Worm (Caenorhabditis elegans) whole organism, L1 larva: ENCODE measurements around the gene twk-8.
A peak's percentile ranks its signal among the peaks of the same experiment; 100 is the strongest.

Experiments
- aha-1 ChIP-seq: fragments of 150-350 bp; optimal IDR thresholded peaks from 2 replicates; lab custom pipeline; 2014; ENCODE audit warnings: missing biosample characterization, missing genetic modification characterization
- aly-2 ChIP-seq: fragments of 150-350 bp; optimal IDR thresholded peaks from 2 replicates; lab custom pipeline; 2014; ENCODE audit warnings: missing biosample characterization, missing genetic modification characterization
- ama-1 ChIP-seq: fragments of 150-350 bp; optimal IDR thresholded peaks from 2 replicates; lab custom pipeline; 2014
- blmp-1 ChIP-seq: fragments of 150-350 bp; optimal IDR thresholded peaks from 2 replicates; lab custom pipeline; 2014; ENCODE audit warnings: missing biosample characterization, missing genetic modification characterization
- ceh-8 ChIP-seq: fragments of 200-800 bp; sonication (Bioruptor generic); optimal IDR thresholded peaks from 2 replicates; lab custom pipeline; 2018; ENCODE audit warnings: mild to moderate bottlenecking, missing genetic modification characterization, moderate library complexity, missing compliant biosample characterization
- ceh-90 ChIP-seq: sonication (generic microtip); optimal IDR thresholded peaks from 2 replicates; lab custom pipeline; 2016; ENCODE audit warnings: missing genetic modification characterization, missing compliant biosample characterization
- dpl-1 ChIP-seq, 3 experiments: fragments of 150-350 bp in 2 of 3; sonication (generic microtip) in 1 of 3; optimal IDR thresholded peaks; 2 replicates each; lab custom pipeline; 2014 to 2017; ENCODE audit warnings: missing biosample characterization in 3 of 3, missing genetic modification characterization in 3 of 3, missing genetic modification reagents in 3 of 3
- efl-3 ChIP-seq: fragments of 200-800 bp; sonication (Bioruptor generic); optimal IDR thresholded peaks from 2 replicates; lab custom pipeline; 2018; ENCODE audit warnings: mild to moderate bottlenecking, missing genetic modification characterization, missing compliant biosample characterization
- egl-13 ChIP-seq: sonication (generic microtip); optimal IDR thresholded peaks from 2 replicates; lab custom pipeline; 2016; ENCODE audit warnings: missing genotype, missing genetic modification reagents, missing genetic modification characterization, missing compliant biosample characterization
- egl-27 ChIP-seq, 2 experiments: fragments of 150-350 bp in 1 of 2; sonication (generic microtip); optimal IDR thresholded peaks; 3 replicates each; lab custom pipeline; 2017 to 2018; ENCODE audit warnings: missing biosample characterization in 2 of 2, missing genetic modification characterization in 2 of 2, missing genetic modification reagents in 2 of 2
- elt-2 ChIP-seq: sonication (generic microtip); optimal IDR thresholded peaks from 2 replicates; lab custom pipeline; 2016; ENCODE audit warnings: missing genetic modification characterization, mild to moderate bottlenecking, inconsistent platforms, missing compliant biosample characterization, missing genetic modification reagents
- elt-3 ChIP-seq, 6 experiments: fragments of 150-350 bp in 1 of 6; sonication (generic microtip); optimal IDR thresholded peaks; 2 replicates each; lab custom pipeline; 2017 to 2018; ENCODE audit warnings: missing biosample characterization in 6 of 6, missing genetic modification characterization in 6 of 6, inconsistent platforms in 1 of 6
- ets-5 ChIP-seq: fragments of 200-800 bp; sonication (Bioruptor generic); IDR thresholded peaks from 2 replicates; pipeline ENCODE4 v1.3.6; 2022; ENCODE audit warnings: missing genetic modification characterization, missing compliant biosample characterization
- fkh-10 ChIP-seq: sonication (generic microtip); optimal IDR thresholded peaks from 2 replicates; lab custom pipeline; 2017; ENCODE audit warnings: missing biosample characterization, missing genetic modification reagents, missing genetic modification characterization
- fkh-4 ChIP-seq: sonication (generic microtip); optimal IDR thresholded peaks from 2 replicates; lab custom pipeline; 2016; ENCODE audit warnings: missing compliant biosample characterization, missing genetic modification characterization, borderline replicate concordance
- fkh-8 ChIP-seq: sonication (generic microtip); optimal IDR thresholded peaks from 2 replicates; lab custom pipeline; 2016; ENCODE audit warnings: mild to moderate bottlenecking, missing genetic modification characterization, missing compliant biosample characterization
- fos-1 ChIP-seq: fragments of 150-350 bp; optimal IDR thresholded peaks from 2 replicates; lab custom pipeline; 2014; ENCODE audit warnings: missing biosample characterization, missing genetic modification characterization
- hlh-17 ChIP-seq: fragments of 200-800 bp; sonication (Bioruptor generic); optimal IDR thresholded peaks from 2 replicates; lab custom pipeline; 2018; ENCODE audit warnings: missing genetic modification characterization, mild to moderate bottlenecking, missing compliant biosample characterization, moderate library complexity, borderline replicate concordance
- hlh-4 ChIP-seq: sonication (generic microtip); optimal IDR thresholded peaks from 2 replicates; lab custom pipeline; 2016; ENCODE audit warnings: mild to moderate bottlenecking, missing genetic modification characterization, missing compliant biosample characterization
- irx-1 ChIP-seq: sonication (generic microtip); optimal IDR thresholded peaks from 2 replicates; lab custom pipeline; 2016; ENCODE audit warnings: missing genetic modification characterization, missing compliant biosample characterization
- isw-1 ChIP-seq: fragments of 200-800 bp; sonication (Bioruptor generic); IDR thresholded peaks from 2 replicates; pipeline ENCODE4 v1.3.6; 2022; ENCODE audit warnings: missing genetic modification characterization, missing compliant biosample characterization
- jun-1 ChIP-seq: fragments of 150-350 bp; optimal IDR thresholded peaks from 2 replicates; lab custom pipeline; 2014; ENCODE audit warnings: missing biosample characterization, missing genetic modification reagents, missing genetic modification characterization
- lin-13 ChIP-seq: fragments of 150-350 bp; optimal IDR thresholded peaks from 2 replicates; lab custom pipeline; 2014; ENCODE audit warnings: missing biosample characterization, missing genetic modification reagents, missing genetic modification characterization
- lin-14 ChIP-seq: fragments of 200-800 bp; sonication (Bioruptor generic); optimal IDR thresholded peaks from 2 replicates; lab custom pipeline; 2018; ENCODE audit warnings: mild to moderate bottlenecking, missing genetic modification characterization, moderate library complexity, missing compliant biosample characterization
- lin-39 ChIP-seq: fragments of 150-350 bp; optimal IDR thresholded peaks from 2 replicates; lab custom pipeline; 2014; ENCODE audit warnings: missing biosample characterization, missing genetic modification reagents, missing genetic modification characterization
- lsy-2 ChIP-seq, 2 experiments: fragments of 150-350 bp; optimal IDR thresholded peaks; 2 replicates each; lab custom pipeline; 2014; ENCODE audit warnings: missing biosample characterization in 2 of 2, missing genetic modification characterization in 2 of 2
- mab-9 ChIP-seq: fragments of 200-800 bp; sonication (Bioruptor generic); IDR thresholded peaks from 2 replicates; pipeline ENCODE4 v1.3.6; 2022; ENCODE audit warnings: missing genetic modification reagents, missing genetic modification characterization, missing compliant biosample characterization
- nhr-19 ChIP-seq: fragments of 200-800 bp; sonication (Bioruptor generic); conservative IDR thresholded peaks from 2 replicates; pipeline ENCODE4 v1.3.6; 2022; ENCODE audit warnings: missing genetic modification characterization, missing compliant biosample characterization
- nhr-237 ChIP-seq: fragments of 150-350 bp; optimal IDR thresholded peaks from 2 replicates; lab custom pipeline; 2014; ENCODE audit warnings: missing biosample characterization, missing genetic modification characterization
- nhr-28 ChIP-seq: fragments of 150-350 bp; optimal IDR thresholded peaks from 2 replicates; lab custom pipeline; 2014; ENCODE audit warnings: missing biosample characterization, missing genetic modification characterization
- nhr-47 ChIP-seq: sonication (generic microtip); optimal IDR thresholded peaks from 2 replicates; lab custom pipeline; 2016; ENCODE audit warnings: mild to moderate bottlenecking, missing genetic modification characterization, moderate library complexity, missing compliant biosample characterization
- nhr-71 ChIP-seq: sonication (generic microtip); optimal IDR thresholded peaks from 2 replicates; lab custom pipeline; 2016; ENCODE audit warnings: mild to moderate bottlenecking, missing genetic modification characterization, moderate library complexity, missing compliant biosample characterization
- nhr-76 ChIP-seq: sonication (generic microtip); optimal IDR thresholded peaks from 2 replicates; lab custom pipeline; 2017; ENCODE audit warnings: missing biosample characterization, missing genetic modification characterization
- nhr-77 ChIP-seq: fragments of 150-350 bp; optimal IDR thresholded peaks from 2 replicates; lab custom pipeline; 2014; ENCODE audit warnings: missing biosample characterization, missing genetic modification characterization
- nhr-84 ChIP-seq: sonication (generic microtip); optimal IDR thresholded peaks from 2 replicates; lab custom pipeline; 2017; ENCODE audit warnings: missing biosample characterization, missing genetic modification characterization
- nhr-85 ChIP-seq: sonication (generic microtip); peaks from one replicate; lab custom pipeline; 2016; ENCODE audit warnings: missing genetic modification characterization, inconsistent platforms, missing compliant biosample characterization
- nhr-90 ChIP-seq: sonication (generic microtip); optimal IDR thresholded peaks from 2 replicates; lab custom pipeline; 2016; ENCODE audit warnings: mild to moderate bottlenecking, missing genetic modification characterization, missing compliant biosample characterization; ENCODE audit not compliant: poor library complexity
- pag-3 ChIP-seq: sonication (generic microtip); optimal IDR thresholded peaks from 2 replicates; lab custom pipeline; 2017; ENCODE audit warnings: missing genetic modification characterization, mild to moderate bottlenecking, missing compliant biosample characterization, antibody characterized with exemption, borderline replicate concordance; ENCODE audit not compliant: insufficient read depth
- snu-23 ChIP-seq: sonication (generic microtip); optimal IDR thresholded peaks from 2 replicates; lab custom pipeline; 2016; ENCODE audit warnings: missing genetic modification characterization, missing compliant biosample characterization
- sox-4 ChIP-seq: sonication (generic microtip); optimal IDR thresholded peaks from 2 replicates; lab custom pipeline; 2016; ENCODE audit warnings: missing genetic modification characterization, missing compliant biosample characterization
- sup-37 ChIP-seq: fragments of 200-800 bp; sonication (Bioruptor generic); optimal IDR thresholded peaks from 2 replicates; lab custom pipeline; 2018; ENCODE audit warnings: mild to moderate bottlenecking, missing genetic modification characterization, missing compliant biosample characterization
- swsn-7 ChIP-seq: sonication (generic microtip); optimal IDR thresholded peaks from 2 replicates; lab custom pipeline; 2016; ENCODE audit warnings: missing genetic modification characterization, missing compliant biosample characterization
- tlp-1 ChIP-seq: fragments of 150-350 bp; optimal IDR thresholded peaks from 2 replicates; lab custom pipeline; 2014; ENCODE audit warnings: missing biosample characterization, missing genetic modification characterization
- unc-130 ChIP-seq: fragments of 150-350 bp; optimal IDR thresholded peaks from 2 replicates; lab custom pipeline; 2017; ENCODE audit warnings: missing biosample characterization, missing genetic modification characterization, inconsistent platforms
- unc-62 ChIP-seq: fragments of 150-350 bp; optimal IDR thresholded peaks from 2 replicates; lab custom pipeline; 2014; ENCODE audit warnings: missing biosample characterization, missing genetic modification reagents, missing genetic modification characterization
- unc-86 ChIP-seq: sonication (generic microtip); optimal IDR thresholded peaks from 2 replicates; lab custom pipeline; 2016; ENCODE audit warnings: missing genetic modification characterization, missing compliant biosample characterization
- unc-98 ChIP-seq: fragments of 200-800 bp; sonication (Bioruptor generic); IDR thresholded peaks from 2 replicates; pipeline ENCODE4 v1.3.6; 2022; ENCODE audit warnings: missing genetic modification characterization, missing compliant biosample characterization
- vab-15 ChIP-seq: sonication (generic microtip); optimal IDR thresholded peaks from 2 replicates; lab custom pipeline; 2017; ENCODE audit warnings: missing genotype, mild to moderate bottlenecking, missing genetic modification characterization, missing compliant biosample characterization
- xbp-1 ChIP-seq: sonication (generic microtip); optimal IDR thresholded peaks from 2 replicates; lab custom pipeline; 2016; ENCODE audit warnings: missing genetic modification characterization, missing compliant biosample characterization
- zip-4 ChIP-seq: fragments of 200-800 bp; sonication (Bioruptor generic); optimal IDR thresholded peaks from 2 replicates; lab custom pipeline; 2018; ENCODE audit warnings: mild to moderate bottlenecking, missing genetic modification characterization, moderate library complexity, missing compliant biosample characterization
- ztf-11 ChIP-seq, 2 experiments: sonication (generic microtip); optimal IDR thresholded peaks; 2 replicates each; lab custom pipeline; 2016 to 2017; ENCODE audit warnings: missing genetic modification characterization in 2 of 2, missing biosample characterization in 1 of 2, missing compliant biosample characterization in 1 of 2
- ztf-4 ChIP-seq: fragments of 150-350 bp; optimal IDR thresholded peaks from 2 replicates; lab custom pipeline; 2014; ENCODE audit warnings: missing biosample characterization, missing genetic modification characterization

The twk-8 gene

DNA sequence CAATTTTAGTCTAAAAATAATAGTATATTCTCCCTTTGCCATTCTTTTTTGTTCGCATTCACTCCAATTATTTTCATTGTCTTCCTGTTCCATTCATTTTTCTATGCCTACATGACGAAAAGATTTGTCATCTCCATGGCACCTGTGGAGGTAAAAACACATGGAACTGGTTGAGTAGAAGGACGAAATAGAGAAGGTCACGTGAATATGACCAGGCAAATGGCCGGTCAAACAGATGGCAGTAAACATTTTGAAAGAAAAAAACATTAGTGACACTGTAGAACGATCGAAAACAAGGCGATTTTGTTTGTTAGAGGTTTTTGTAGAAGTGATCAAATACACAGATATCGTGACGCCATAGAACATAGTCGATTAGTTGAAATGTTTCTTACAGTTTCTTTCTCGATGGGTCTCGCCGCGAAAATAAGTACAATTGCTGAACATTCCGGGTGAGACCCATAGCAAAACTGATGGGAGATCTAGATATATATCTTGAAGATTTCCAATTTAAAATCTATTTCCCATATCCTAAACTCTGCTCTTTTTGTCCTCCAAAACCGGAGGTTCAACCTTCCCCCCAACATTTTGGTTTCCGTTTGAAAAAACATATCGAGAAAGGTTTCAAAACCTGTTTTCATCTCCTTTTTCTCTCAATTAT is 8.5 kb downstream of the twk-8 start:
- TF ChIP-seq nhr-28 (no peak), xbp-1 (peak; percentile 4), vab-15 (tag; lab: Kevin White, UChicago) (no peak), lin-13 (GFP tag; lab: Kevin White, UChicago) (no peak), nhr-71 (tag; lab: Kevin White, UChicago) (peak; percentile 43), elt-3 (tag; optimal IDR thresholded peaks at IDR 0.05; lab: Kevin White, UChicago) (peak in 2 of 6 experiments; percentile 10 to 55), sup-37 (GFP tag; lab: Kevin White, UChicago) (no peak), isw-1 (GFP tag; lab: Robert Waterston, UW) (no peak), snu-23 (GFP tag; lab: Kevin White, UChicago) (peak; percentile 65), fkh-10 (GFP tag; lab: Kevin White, UChicago) (no peak), hlh-4 (tag; lab: Kevin White, UChicago) (no peak), dpl-1 (GFP tag; optimal IDR thresholded peaks at IDR 0.05; lab: Kevin White, UChicago) (peak in 1 of 3 experiments; percentile 22), irx-1 (tag; lab: Kevin White, UChicago) (no peak), blmp-1 (tag; lab: Kevin White, UChicago) (peak; percentile 34), ztf-11 (tag; optimal IDR thresholded peaks at IDR 0.05; lab: Kevin White, UChicago) (no peak), zip-4 (GFP tag; lab: Kevin White, UChicago) (no peak), sox-4 (tag; lab: Kevin White, UChicago) (no peak), lin-39 (tag; lab: Kevin White, UChicago) (no peak), ama-1 (lab: Kevin White, UChicago) (no peak), fkh-8 (no peak), egl-13 (tag; lab: Kevin White, UChicago) (no peak), nhr-84 (no peak), fos-1 (tag; lab: Kevin White, UChicago) (no peak), swsn-7 (tag; lab: Kevin White, UChicago) (no peak), nhr-90 (tag; lab: Kevin White, UChicago) (peak; percentile 47), nhr-76 (tag; lab: Kevin White, UChicago) (no peak), fkh-4 (tag; lab: Kevin White, UChicago) (no peak), ceh-90 (no peak), aly-2 (tag; lab: Kevin White, UChicago) (no peak), tlp-1 (no peak), aha-1 (tag; lab: Kevin White, UChicago) (no peak), efl-3 (GFP tag; lab: Kevin White, UChicago) (no peak), elt-2 (tag; lab: Kevin White, UChicago) (no peak), unc-62 (GFP tag; lab: Kevin White, UChicago) (no peak), nhr-47 (tag; lab: Kevin White, UChicago) (no peak), lsy-2 (tag; optimal IDR thresholded peaks at IDR 0.05; lab: Kevin White, UChicago) (peak; percentile 7 to 26), ztf-4 (tag; lab: Kevin White, UChicago) (no peak), unc-98 (GFP tag; lab: Robert Waterston, UW) (no peak), egl-27 (tag; optimal IDR thresholded peaks at IDR 0.05; lab: Kevin White, UChicago) (no peak), hlh-17 (GFP tag; lab: Kevin White, UChicago) (no peak), jun-1 (tag; lab: Kevin White, UChicago) (no peak), ets-5 (GFP tag; lab: Robert Waterston, UW) (no peak), lin-14 (peak; percentile 72), unc-130 (tag; lab: Kevin White, UChicago) (no peak), unc-86 (tag; lab: Kevin White, UChicago) (no peak), nhr-19 (GFP tag; lab: Robert Waterston, UW) (peak; percentile 29; the same call in 1 of the 2 replicates), nhr-77 (no peak), ceh-8 (GFP tag; lab: Kevin White, UChicago) (no peak), nhr-85 (tag; lab: Kevin White, UChicago) (peak; percentile 96), pag-3 (tag; lab: Kevin White, UChicago) (no peak), nhr-237 (tag; lab: Kevin White, UChicago) (no peak), mab-9 (GFP tag; lab: Robert Waterston, UW) (no peak)
